Fruit fly (Drosophila melanogaster) whole organism, embryonic: ENCODE data around the gene CG13258.

Source experiments
- C15 ChIP-seq: fragments of 200-800 bp; sonication (Bioruptor generic); IDR thresholded peaks from 3 replicates; pipeline ENCODE4 v1.3.6; 2022; ENCODE audit warnings: missing biosample characterization, missing genetic modification characterization
- CG10274 ChIP-seq: fragments of 200-800 bp; sonication (Bioruptor generic); optimal IDR thresholded peaks from 3 replicates; lab custom pipeline; 2017; ENCODE audit warnings: missing biosample characterization, mild to moderate bottlenecking, missing genetic modification characterization
- CG10321 ChIP-seq: fragments of 200-800 bp; sonication (Bioruptor generic); IDR thresholded peaks from 2 replicates; pipeline ENCODE4 v1.3.6; 2022; ENCODE audit warnings: missing biosample characterization, missing genetic modification characterization
- CG10654 ChIP-seq: fragments of 200-800 bp; sonication (Bioruptor generic); optimal IDR thresholded peaks from 2 replicates; lab custom pipeline; 2016; ENCODE audit warnings: missing biosample characterization, missing genetic modification characterization
- CG12659 ChIP-seq: fragments of 200-800 bp; sonication (Bioruptor generic); optimal IDR thresholded peaks from 3 replicates; lab custom pipeline; 2017; ENCODE audit warnings: mild to moderate bottlenecking, missing biosample characterization, missing genetic modification reagents, missing genetic modification characterization
- CG13424 ChIP-seq: fragments of 200-800 bp; sonication (Bioruptor generic); optimal IDR thresholded peaks from 2 replicates; lab custom pipeline; 2019; ENCODE audit warnings: missing biosample characterization, mild to moderate bottlenecking, missing genetic modification characterization, moderate library complexity
- CG13894 ChIP-seq: fragments of 200-800 bp; sonication (Bioruptor generic); optimal IDR thresholded peaks from 3 replicates; lab custom pipeline; 2018; ENCODE audit warnings: missing biosample characterization, mild to moderate bottlenecking, missing genetic modification characterization, moderate library complexity
- CG14050 ChIP-seq: fragments of 200-800 bp; sonication (Bioruptor generic); IDR thresholded peaks from 3 replicates; pipeline ENCODE4 v1.3.6; 2022; ENCODE audit warnings: missing biosample characterization, missing genetic modification characterization
- CG1603 ChIP-seq: fragments of 200-800 bp; sonication (Bioruptor generic); optimal IDR thresholded peaks from 2 replicates; lab custom pipeline; 2019; ENCODE audit warnings: missing biosample characterization, mild to moderate bottlenecking, missing genetic modification characterization, moderate library complexity
- CG16779 ChIP-seq: fragments of 200-800 bp; sonication (Bioruptor generic); IDR thresholded peaks from 2 replicates; pipeline ENCODE4 v1.3.6; 2022; ENCODE audit warnings: missing biosample characterization, missing genetic modification characterization
- CG17361 ChIP-seq: fragments of 200-800 bp; sonication (Bioruptor generic); IDR thresholded peaks from 3 replicates; pipeline ENCODE4 v1.3.6; 2022; ENCODE audit warnings: missing biosample characterization, missing genetic modification characterization
- CG2202 ChIP-seq: fragments of 200-800 bp; sonication (Bioruptor generic); optimal IDR thresholded peaks from 2 replicates; lab custom pipeline; 2018; ENCODE audit warnings: missing biosample characterization, mild to moderate bottlenecking, missing genetic modification characterization
- CG2712 ChIP-seq: fragments of 200-800 bp; optimal IDR thresholded peaks from 3 replicates; lab custom pipeline; 2019; ENCODE audit warnings: missing biosample characterization, mild to moderate bottlenecking, missing genetic modification characterization, moderate library complexity
- CG3163 ChIP-seq: fragments of 200-800 bp; sonication (Bioruptor generic); optimal IDR thresholded peaks from 3 replicates; lab custom pipeline; 2016; ENCODE audit warnings: missing biosample characterization, missing genetic modification characterization
- CG4360 ChIP-seq: fragments of 200-800 bp; sonication (Bioruptor generic); IDR thresholded peaks from 2 replicates; pipeline ENCODE4 v1.3.6; 2022; ENCODE audit warnings: missing biosample characterization, missing genetic modification characterization
- CG43689 ChIP-seq: fragments of 200-800 bp; sonication (Bioruptor generic); IDR thresholded peaks from 2 replicates; pipeline ENCODE4 v1.3.6; 2022; ENCODE audit warnings: missing biosample characterization, missing genetic modification characterization
- CG6689 ChIP-seq: fragments of 200-800 bp; sonication (Bioruptor generic); IDR thresholded peaks from 2 replicates; pipeline ENCODE4 v1.3.6; 2022; ENCODE audit warnings: missing biosample characterization, missing genetic modification characterization
- CG8765 ChIP-seq: fragments of 200-800 bp; sonication (Bioruptor generic); IDR thresholded peaks from 2 replicates; pipeline ENCODE4 v1.3.6; 2022; ENCODE audit warnings: missing biosample characterization, missing genetic modification characterization
- CkIIα-i1 ChIP-seq: fragments of 200-800 bp; sonication (Bioruptor generic); IDR thresholded peaks from 2 replicates; pipeline ENCODE4 v1.3.6; 2022; ENCODE audit warnings: missing biosample characterization, missing genetic modification characterization
- Dfd ChIP-seq, 2 experiments: fragments of >200 bp; optimal IDR thresholded peaks; 2 replicates each; lab custom pipeline; 2017; ENCODE audit warnings: missing biosample characterization in 2 of 2, missing genetic modification characterization in 2 of 2
- Fer3 ChIP-seq: fragments of 200-800 bp; sonication (Bioruptor generic); optimal IDR thresholded peaks from 2 replicates; lab custom pipeline; 2018; ENCODE audit warnings: missing biosample characterization, mild to moderate bottlenecking, missing genetic modification characterization, moderate library complexity
- HLH3B ChIP-seq: fragments of 200-800 bp; sonication (Bioruptor generic); IDR thresholded peaks from 2 replicates; pipeline ENCODE4 v1.3.6; 2022; ENCODE audit warnings: missing biosample characterization, missing genetic modification characterization
- Hmx ChIP-seq: fragments of 200-800 bp; sonication (Bioruptor generic); optimal IDR thresholded peaks from 2 replicates; lab custom pipeline; 2016; ENCODE audit warnings: missing biosample characterization, missing genetic modification characterization
- Hsf ChIP-seq: fragments of 200-800 bp; sonication (Bioruptor generic); optimal IDR thresholded peaks from 3 replicates; lab custom pipeline; 2016; ENCODE audit warnings: missing biosample characterization, missing genetic modification characterization
- MBD-R2 ChIP-seq: fragments of 200-800 bp; sonication (Bioruptor generic); IDR thresholded peaks from 2 replicates; pipeline ENCODE4 v1.3.6; 2022; ENCODE audit warnings: missing biosample characterization, missing genetic modification characterization
- MESR4 ChIP-seq: fragments of 200-800 bp; sonication (Bioruptor generic); optimal IDR thresholded peaks from 2 replicates; lab custom pipeline; 2018; ENCODE audit warnings: missing biosample characterization, mild to moderate bottlenecking, missing genetic modification characterization, moderate library complexity
- Med ChIP-seq: fragments of 200-800 bp; sonication (Bioruptor generic); peaks from one replicate; lab custom pipeline; 2016; ENCODE audit warnings: missing biosample characterization, missing genetic modification characterization, mild to moderate bottlenecking, inconsistent platforms, moderate library complexity
- bigmax ChIP-seq: fragments of 200-800 bp; sonication (Bioruptor generic); optimal IDR thresholded peaks from 2 replicates; lab custom pipeline; 2018; ENCODE audit warnings: missing biosample characterization, mild to moderate bottlenecking, missing genetic modification characterization
- cato ChIP-seq: fragments of 200-800 bp; sonication (Bioruptor generic); optimal IDR thresholded peaks from 2 replicates; lab custom pipeline; 2016; ENCODE audit warnings: missing biosample characterization, missing genetic modification characterization, borderline replicate concordance
- cg ChIP-seq: fragments of 200-800 bp; sonication (Bioruptor generic); optimal IDR thresholded peaks from 3 replicates; lab custom pipeline; 2019; ENCODE audit warnings: missing biosample characterization, mild to moderate bottlenecking, missing genetic modification characterization, moderate library complexity
- chif ChIP-seq, 2 experiments: fragments of 200-800 bp; sonication (Bioruptor generic); optimal IDR thresholded peaks; 3 replicates each; lab custom pipeline; 2016; ENCODE audit warnings: missing biosample characterization in 2 of 2, missing genetic modification characterization in 2 of 2
- corto ChIP-seq: fragments of 200-800 bp; sonication (Bioruptor generic); optimal IDR thresholded peaks from 2 replicates; lab custom pipeline; 2016; ENCODE audit warnings: missing biosample characterization, mild to moderate bottlenecking, missing genetic modification characterization, moderate library complexity
- dati ChIP-seq: fragments of 200-800 bp; sonication (Bioruptor generic); IDR thresholded peaks from 2 replicates; pipeline ENCODE4 v1.3.6; 2022; ENCODE audit warnings: missing biosample characterization, missing genetic modification characterization
- disco-r ChIP-seq: fragments of 200-800 bp; sonication (Bioruptor generic); optimal IDR thresholded peaks from 2 replicates; lab custom pipeline; 2016; ENCODE audit warnings: missing biosample characterization, missing genetic modification characterization
- en ChIP-seq: fragments of 200-800 bp; sonication (Bioruptor generic); optimal IDR thresholded peaks from 2 replicates; lab custom pipeline; 2016; ENCODE audit warnings: missing biosample characterization, missing genetic modification characterization
- ind ChIP-seq: fragments of 200-800 bp; sonication (Bioruptor generic); optimal IDR thresholded peaks from 3 replicates; lab custom pipeline; 2016; ENCODE audit warnings: missing biosample characterization, missing genetic modification characterization
- inv ChIP-seq: fragments of 200-800 bp; sonication (Bioruptor generic); IDR thresholded peaks from 2 replicates; pipeline ENCODE4 v1.3.6; 2022; ENCODE audit warnings: missing biosample characterization, missing genetic modification characterization; ENCODE audit not compliant: partially characterized antibody
- kah ChIP-seq: fragments of 200-800 bp; sonication (Bioruptor generic); optimal IDR thresholded peaks from 2 replicates; lab custom pipeline; 2018; ENCODE audit warnings: missing biosample characterization, mild to moderate bottlenecking, missing genetic modification characterization
- ken ChIP-seq: fragments of 200-800 bp; sonication (Bioruptor generic); IDR thresholded peaks from 3 replicates; pipeline ENCODE4 v1.3.6; 2022; ENCODE audit warnings: missing biosample characterization, missing genetic modification characterization
- kni ChIP-seq: fragments of 200-800 bp; sonication (Bioruptor generic); optimal IDR thresholded peaks from 3 replicates; lab custom pipeline; 2017; ENCODE audit warnings: mild to moderate bottlenecking, missing biosample characterization, missing genetic modification reagents, missing genetic modification characterization
- org-1 ChIP-seq: fragments of 200-800 bp; sonication (Bioruptor generic); optimal IDR thresholded peaks from 2 replicates; lab custom pipeline; 2017; ENCODE audit warnings: missing biosample characterization, missing genetic modification characterization
- pfk ChIP-seq: fragments of 200-800 bp; sonication (Bioruptor generic); optimal IDR thresholded peaks from 2 replicates; lab custom pipeline; 2018; ENCODE audit warnings: missing biosample characterization, mild to moderate bottlenecking, missing genetic modification characterization, moderate library complexity
- pita ChIP-seq: fragments of 200-800 bp; sonication (Bioruptor generic); optimal IDR thresholded peaks from 2 replicates; lab custom pipeline; 2017; ENCODE audit warnings: missing biosample characterization, mild to moderate bottlenecking, missing genetic modification characterization
- scrt ChIP-seq: fragments of 200-800 bp; sonication (Bioruptor generic); optimal IDR thresholded peaks from 2 replicates; lab custom pipeline; 2018; ENCODE audit warnings: missing biosample characterization, mild to moderate bottlenecking, missing genetic modification characterization, moderate library complexity
- sima ChIP-seq: fragments of 200-800 bp; sonication (Bioruptor generic); optimal IDR thresholded peaks from 2 replicates; lab custom pipeline; 2016; ENCODE audit warnings: missing biosample characterization, missing genetic modification characterization
- sisA ChIP-seq: fragments of 200-800 bp; sonication (Bioruptor generic); IDR thresholded peaks from 2 replicates; pipeline ENCODE4 v1.3.6; 2022; ENCODE audit warnings: missing biosample characterization, missing genetic modification characterization
- stwl ChIP-seq: fragments of 200-800 bp; sonication (Bioruptor generic); optimal IDR thresholded peaks from 3 replicates; lab custom pipeline; 2018; ENCODE audit warnings: missing biosample characterization, mild to moderate bottlenecking, missing genetic modification characterization, moderate library complexity
- tup ChIP-seq: fragments of 200-800 bp; sonication (Bioruptor generic); optimal IDR thresholded peaks from 2 replicates; lab custom pipeline; 2016; ENCODE audit warnings: missing biosample characterization, mild to moderate bottlenecking, missing genetic modification characterization, moderate library complexity
- z ChIP-seq: fragments of 200-800 bp; sonication (Bioruptor generic); IDR thresholded peaks from 3 replicates; pipeline ENCODE4 v1.3.6; 2022; ENCODE audit warnings: missing biosample characterization, missing genetic modification characterization

CG13258 gene

DNA sequence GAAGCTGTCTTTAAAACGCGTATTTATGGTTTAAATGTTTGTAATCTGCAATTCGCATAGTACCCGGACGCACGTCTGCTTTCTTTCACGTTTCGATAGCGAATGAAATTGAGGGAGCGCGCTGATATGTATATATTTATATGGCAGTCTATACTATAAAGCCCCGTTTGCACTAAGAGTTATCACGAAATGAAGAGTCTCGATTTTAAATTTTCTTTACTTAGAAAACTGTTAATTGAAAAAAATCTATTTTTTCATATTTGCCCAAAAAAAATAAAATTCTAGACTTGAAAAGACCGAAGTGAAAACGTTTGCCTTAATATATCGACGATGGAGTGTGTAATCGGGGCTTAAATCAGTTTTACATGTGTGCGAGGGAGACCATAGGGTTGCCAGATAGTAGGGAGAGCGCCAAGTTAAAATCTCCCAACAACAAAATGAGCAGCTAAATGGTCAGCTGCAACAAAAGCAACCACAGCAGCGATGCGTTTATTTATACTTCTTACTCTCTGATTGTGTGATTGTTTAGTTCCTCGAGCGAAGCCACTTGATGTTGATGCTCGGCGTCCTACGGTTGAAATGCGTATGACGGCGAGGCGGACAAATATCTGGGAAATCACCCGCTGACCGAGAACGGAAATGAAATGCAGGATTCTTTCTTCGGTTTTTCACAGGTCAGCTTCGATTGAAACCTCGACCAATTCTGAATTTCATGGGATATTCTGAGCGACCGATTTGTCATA is 32.9 kb upstream of the CG13258 start, which contains the start of gene cact (continued):
- TF ChIP-seq CG4360 (GFP tag; lab: Robert Waterston, UW) (peak; percentile 90), Med (GFP tag; lab: Kevin White, UChicago) (peak; percentile 99), cato (GFP tag; lab: Kevin White, UChicago) (peak; percentile 86), C15 (0 out of 3 replicates have a peak, but pooled peaks have one; percentile 53), CG2202 (tag; lab: Kevin White, UChicago) (peak; percentile 76), sisA (GFP tag; lab: Robert Waterston, UW) (peak; percentile 88), MESR4 (GFP tag; lab: Kevin White, UChicago) (peak; percentile 29), pfk (GFP tag; lab: Kevin White, UChicago) (peak; percentile 39), corto (GFP tag; lab: Kevin White, UChicago) (peak; percentile 78), CG3163 (GFP tag; lab: Kevin White, UChicago) (peak; percentile 80), Fer3 (tag; lab: Kevin White, UChicago) (peak; percentile 93), en (GFP tag; lab: Kevin White, UChicago) (peak; percentile 88), HLH3B (peak; percentile 89), kah (GFP tag; lab: Kevin White, UChicago) (peak; percentile 53), cg (GFP tag; lab: Kevin White, UChicago) (peak; percentile 84), sima (GFP tag; lab: Kevin White, UChicago) (peak; percentile 70), bigmax (GFP tag; lab: Kevin White, UChicago) (peak; percentile 4), CG13894 (tag; lab: Kevin White, UChicago) (peak; percentile 95), CG13424 (tag; lab: Kevin White, UChicago) (peak; percentile 92), CG2712 (tag; lab: Kevin White, UChicago) (peak; percentile 95), Hsf (GFP tag; lab: Kevin White, UChicago) (peak; percentile 95), CG12659 (GFP tag; lab: Kevin White, UChicago) (peak; percentile 95), Dfd (GFP tag; optimal IDR thresholded peaks at IDR 0.05; lab: Kevin White, UChicago) (no peak), kni (GFP tag; lab: Kevin White, UChicago) (peak; percentile 45), CkIIα-i1 (GFP tag; lab: Robert Waterston, UW) (peak; percentile 38; the same call in 1 of the 2 replicates), MBD-R2 (GFP tag; lab: Robert Waterston, UW) (peak; percentile 72), org-1 (GFP tag; lab: Kevin White, UChicago) (peak; percentile 74), inv (no peak), CG14050 (GFP tag; lab: Robert Waterston, UW) (peak; percentile 86), scrt (GFP tag; lab: Kevin White, UChicago) (peak; percentile 82), tup (GFP tag; lab: Kevin White, UChicago) (peak; percentile 89), CG16779 (GFP tag; lab: Robert Waterston, UW) (peak; percentile 68; the same call in 1 of the 2 replicates), dati (GFP tag; lab: Robert Waterston, UW) (no peak; the same call in 1 of the 2 replicates), pita (GFP tag; lab: Kevin White, UChicago) (no peak), chif (GFP tag; optimal IDR thresholded peaks at IDR 0.05; lab: Kevin White, UChicago) (peak; percentile 86 to 95), CG10321 (GFP tag; lab: Robert Waterston, UW) (0 out of 2 replicates have a peak, but pooled peaks have one; percentile 12), CG8765 (peak; percentile 83), ind (GFP tag; lab: Kevin White, UChicago) (peak; percentile 94), CG10274 (peak; percentile 4), CG6689 (GFP tag; lab: Robert Waterston, UW) (peak; percentile 89), ken (GFP tag; lab: Robert Waterston, UW) (peak; percentile 88), disco-r (GFP tag; lab: Kevin White, UChicago) (peak; percentile 92), CG1603 (tag; lab: Kevin White, UChicago) (peak; percentile 50), Hmx (peak; percentile 88), z (GFP tag; lab: Robert Waterston, UW) (0 out of 3 replicates have a peak, but pooled peaks have one; percentile 14), stwl (tag; lab: Kevin White, UChicago) (peak; percentile 80), CG10654 (GFP tag; lab: Kevin White, UChicago) (peak; percentile 86), CG43689 (GFP tag; lab: Robert Waterston, UW) (no peak; the same call in none of the 2 replicates), CG17361 (peak; percentile 93)
